Worm (Caenorhabditis elegans) whole organism, L4/young adult: ENCODE results near the gene msp-152.

ENCODE experiments used
- W03F9.2 ChIP-seq: fragments of 150-350 bp; optimal IDR thresholded peaks from 2 replicates; lab custom pipeline; 2014; ENCODE audit warnings: missing biosample characterization, missing genetic modification characterization
- dao-5 ChIP-seq: sonication (generic microtip); optimal IDR thresholded peaks from 2 replicates; lab custom pipeline; 2016; ENCODE audit warnings: missing genotype, missing genetic modification characterization, moderate library complexity, missing compliant biosample characterization
- him-1 ChIP-seq: sonication (generic microtip); optimal IDR thresholded peaks from 2 replicates; lab custom pipeline; 2016; ENCODE audit warnings: missing genotype, missing genetic modification reagents, missing genetic modification characterization, missing compliant biosample characterization

ce11 chrII:4883412-4883811, 49.4 kb upstream of the msp-152 start, which contains the start of gene gst-8:
- TF ChIP-seq dao-5 (no peak), him-1 (tag; lab: Kevin White, UChicago) (no peak), W03F9.2 (tag; lab: Kevin White, UChicago) (no peak)
